Worm (Caenorhabditis elegans) whole organism, L1 larva: Measurements from ENCODE around the gene nhr-180.

Experiments used
- C16A3.4 ChIP-seq: fragments of 150-350 bp; optimal IDR thresholded peaks from 2 replicates; lab custom pipeline; 2014; ENCODE audit warnings: missing biosample characterization, missing genetic modification characterization
- C34B4.2 ChIP-seq: sonication (generic microtip); optimal IDR thresholded peaks from 2 replicates; lab custom pipeline; 2017; ENCODE audit warnings: mild to moderate bottlenecking, missing genetic modification characterization, missing compliant biosample characterization
- F16B12.6 ChIP-seq: fragments of 150-350 bp; optimal IDR thresholded peaks from 2 replicates; lab custom pipeline; 2014; ENCODE audit warnings: missing biosample characterization, missing genetic modification characterization
- alr-1 ChIP-seq: fragments of 200-800 bp; sonication (Bioruptor generic); optimal IDR thresholded peaks from 2 replicates; lab custom pipeline; 2018; ENCODE audit warnings: borderline replicate concordance, mild to moderate bottlenecking, missing genetic modification characterization, missing compliant biosample characterization
- blmp-1 ChIP-seq: fragments of 150-350 bp; optimal IDR thresholded peaks from 2 replicates; lab custom pipeline; 2014; ENCODE audit warnings: missing biosample characterization, missing genetic modification characterization
- ces-1 ChIP-seq: fragments of 150-350 bp; optimal IDR thresholded peaks from 2 replicates; lab custom pipeline; 2014; ENCODE audit warnings: missing biosample characterization, missing genetic modification reagents, missing genetic modification characterization
- efl-1 ChIP-seq, 4 experiments: fragments of 150-350 bp; optimal IDR thresholded peaks in 3 of 4; peaks in 1 of 4; 1 replicate in 1 of 4; 2 replicates in 3 of 4; lab custom pipeline; 2014; ENCODE audit warnings: missing biosample characterization in 2 of 4, missing genetic modification characterization in 2 of 4, missing genetic modification reagents in 2 of 4
- efl-3 ChIP-seq: fragments of 200-800 bp; sonication (Bioruptor generic); optimal IDR thresholded peaks from 2 replicates; lab custom pipeline; 2018; ENCODE audit warnings: mild to moderate bottlenecking, missing genetic modification characterization, missing compliant biosample characterization
- egl-13 ChIP-seq: sonication (generic microtip); optimal IDR thresholded peaks from 2 replicates; lab custom pipeline; 2016; ENCODE audit warnings: missing genotype, missing genetic modification reagents, missing genetic modification characterization, missing compliant biosample characterization
- elt-2 ChIP-seq: sonication (generic microtip); optimal IDR thresholded peaks from 2 replicates; lab custom pipeline; 2016; ENCODE audit warnings: missing genetic modification characterization, mild to moderate bottlenecking, inconsistent platforms, missing compliant biosample characterization, missing genetic modification reagents
- ets-5 ChIP-seq: fragments of 200-800 bp; sonication (Bioruptor generic); IDR thresholded peaks from 2 replicates; pipeline ENCODE4 v1.3.6; 2022; ENCODE audit warnings: missing genetic modification characterization, missing compliant biosample characterization
- fkh-8 ChIP-seq: sonication (generic microtip); optimal IDR thresholded peaks from 2 replicates; lab custom pipeline; 2016; ENCODE audit warnings: mild to moderate bottlenecking, missing genetic modification characterization, missing compliant biosample characterization
- fos-1 ChIP-seq: fragments of 150-350 bp; optimal IDR thresholded peaks from 2 replicates; lab custom pipeline; 2014; ENCODE audit warnings: missing biosample characterization, missing genetic modification characterization
- grh-1 ChIP-seq: fragments of 200-800 bp; sonication (Bioruptor generic); IDR thresholded peaks from 2 replicates; pipeline ENCODE4 v1.3.6; 2022; ENCODE audit warnings: missing genetic modification reagents, missing genetic modification characterization, missing compliant biosample characterization
- hlh-4 ChIP-seq: sonication (generic microtip); optimal IDR thresholded peaks from 2 replicates; lab custom pipeline; 2016; ENCODE audit warnings: mild to moderate bottlenecking, missing genetic modification characterization, missing compliant biosample characterization
- irx-1 ChIP-seq: sonication (generic microtip); optimal IDR thresholded peaks from 2 replicates; lab custom pipeline; 2016; ENCODE audit warnings: missing genetic modification characterization, missing compliant biosample characterization
- lin-13 ChIP-seq: fragments of 150-350 bp; optimal IDR thresholded peaks from 2 replicates; lab custom pipeline; 2014; ENCODE audit warnings: missing biosample characterization, missing genetic modification reagents, missing genetic modification characterization
- lin-14 ChIP-seq: fragments of 200-800 bp; sonication (Bioruptor generic); optimal IDR thresholded peaks from 2 replicates; lab custom pipeline; 2018; ENCODE audit warnings: mild to moderate bottlenecking, missing genetic modification characterization, moderate library complexity, missing compliant biosample characterization
- lin-15B ChIP-seq: fragments of 150-350 bp; sonication (generic microtip); optimal IDR thresholded peaks from 3 replicates; lab custom pipeline; 2014; ENCODE audit warnings: missing biosample characterization, missing genetic modification characterization
- lin-35 ChIP-seq, 2 experiments: fragments of 150-350 bp; optimal IDR thresholded peaks; 2 replicates each; lab custom pipeline; 2014; ENCODE audit warnings: missing biosample characterization in 2 of 2, missing genetic modification characterization in 2 of 2, missing genetic modification reagents in 2 of 2
- mab-9 ChIP-seq: fragments of 200-800 bp; sonication (Bioruptor generic); IDR thresholded peaks from 2 replicates; pipeline ENCODE4 v1.3.6; 2022; ENCODE audit warnings: missing genetic modification reagents, missing genetic modification characterization, missing compliant biosample characterization
- mef-2 ChIP-seq: fragments of 150-350 bp; optimal IDR thresholded peaks from 2 replicates; lab custom pipeline; 2014; ENCODE audit warnings: missing biosample characterization, missing genetic modification characterization
- nhr-12 ChIP-seq: sonication (generic microtip); optimal IDR thresholded peaks from 2 replicates; lab custom pipeline; 2017; ENCODE audit warnings: missing biosample characterization, missing genetic modification characterization
- nhr-19 ChIP-seq: fragments of 200-800 bp; sonication (Bioruptor generic); conservative IDR thresholded peaks from 2 replicates; pipeline ENCODE4 v1.3.6; 2022; ENCODE audit warnings: missing genetic modification characterization, missing compliant biosample characterization
- nhr-20 ChIP-seq: sonication (generic microtip); optimal IDR thresholded peaks from 2 replicates; lab custom pipeline; 2016; ENCODE audit warnings: mild to moderate bottlenecking, missing genetic modification characterization, missing compliant biosample characterization
- nhr-237 ChIP-seq: fragments of 150-350 bp; optimal IDR thresholded peaks from 2 replicates; lab custom pipeline; 2014; ENCODE audit warnings: missing biosample characterization, missing genetic modification characterization
- nhr-76 ChIP-seq: sonication (generic microtip); optimal IDR thresholded peaks from 2 replicates; lab custom pipeline; 2017; ENCODE audit warnings: missing biosample characterization, missing genetic modification characterization
- nhr-90 ChIP-seq: sonication (generic microtip); optimal IDR thresholded peaks from 2 replicates; lab custom pipeline; 2016; ENCODE audit warnings: mild to moderate bottlenecking, missing genetic modification characterization, missing compliant biosample characterization; ENCODE audit not compliant: poor library complexity
- pag-3 ChIP-seq: sonication (generic microtip); optimal IDR thresholded peaks from 2 replicates; lab custom pipeline; 2017; ENCODE audit warnings: missing genetic modification characterization, mild to moderate bottlenecking, missing compliant biosample characterization, antibody characterized with exemption, borderline replicate concordance; ENCODE audit not compliant: insufficient read depth
- rnt-1 ChIP-seq: sonication (generic microtip); optimal IDR thresholded peaks from 2 replicates; lab custom pipeline; 2016; ENCODE audit warnings: mild to moderate bottlenecking, missing genetic modification characterization, moderate library complexity, missing compliant biosample characterization
- skn-1 ChIP-seq: fragments of 150-350 bp; optimal IDR thresholded peaks from 2 replicates; lab custom pipeline; 2014; ENCODE audit warnings: missing biosample characterization, missing genetic modification characterization
- sptf-1 ChIP-seq: fragments of 150-350 bp; optimal IDR thresholded peaks from 2 replicates; lab custom pipeline; 2014; ENCODE audit warnings: missing biosample characterization, missing genetic modification characterization
- sup-37 ChIP-seq: fragments of 200-800 bp; sonication (Bioruptor generic); optimal IDR thresholded peaks from 2 replicates; lab custom pipeline; 2018; ENCODE audit warnings: mild to moderate bottlenecking, missing genetic modification characterization, missing compliant biosample characterization
- tbx-2 ChIP-seq: sonication (generic microtip); optimal IDR thresholded peaks from 2 replicates; lab custom pipeline; 2016; ENCODE audit warnings: missing genetic modification characterization, missing compliant biosample characterization
- unc-98 ChIP-seq: fragments of 200-800 bp; sonication (Bioruptor generic); IDR thresholded peaks from 2 replicates; pipeline ENCODE4 v1.3.6; 2022; ENCODE audit warnings: missing genetic modification characterization, missing compliant biosample characterization
- ztf-4 ChIP-seq: fragments of 150-350 bp; optimal IDR thresholded peaks from 2 replicates; lab custom pipeline; 2014; ENCODE audit warnings: missing biosample characterization, missing genetic modification characterization

Gene nhr-180

ce11 chrV:699051-699450, 31.7 kb upstream of the nhr-180 start:
- TF ChIP-seq egl-13 (tag; lab: Kevin White, UChicago), result no peak

ce11 chrV:695914-696313, 28.6 kb upstream of the nhr-180 start, which contains the start of gene srj-52:
Gene srj-52, minus strand, starts transcription at chrV:696014.
- TF ChIP-seq lin-15B, result no peak
- TF ChIP-seq rnt-1 (tag; lab: Kevin White, UChicago), result no peak
- no peak for TF ChIP-seq nhr-19
- no peak for TF ChIP-seq ets-5
- TF ChIP-seq sup-37 (GFP tag; lab: Kevin White, UChicago), result no peak
- no peak for TF ChIP-seq skn-1
- TF ChIP-seq mab-9 (GFP tag; lab: Robert Waterston, UW), result no peak
- TF ChIP-seq lin-35 (GFP tag; optimal IDR thresholded peaks at IDR 0.05; lab: Kevin White, UChicago), result no peak
- no peak for TF ChIP-seq fkh-8 (tag; lab: Kevin White, UChicago)
- no peak for TF ChIP-seq nhr-20 (tag; lab: Kevin White, UChicago)
- TF ChIP-seq C16A3.4 (tag; lab: Kevin White, UChicago), result no peak
- TF ChIP-seq elt-2, result no peak

- TF ChIP-seq hlh-4 (tag; lab: Kevin White, UChicago) (no peak), ztf-4 (tag; lab: Kevin White, UChicago) (no peak), F16B12.6 (tag; lab: Kevin White, UChicago) (no peak), C34B4.2 (no peak), nhr-237 (tag; lab: Kevin White, UChicago) (no peak), lin-13 (no peak), nhr-90 (tag; lab: Kevin White, UChicago) (no peak), irx-1 (no peak), lin-14 (no peak), sptf-1 (tag; lab: Kevin White, UChicago) (no peak)
These were observed 27.3 kb upstream of the nhr-180 start, which contains the start of gene srj-53 for ce11 chrV:694625-695024. Gene srj-53, minus strand, starts transcription at chrV:694725.

- no peak for TF ChIP-seq alr-1 (tag; lab: Kevin White, UChicago)
- TF ChIP-seq egl-13 (tag; lab: Kevin White, UChicago), result no peak
- no peak for TF ChIP-seq mef-2 (tag; lab: Kevin White, UChicago)
- TF ChIP-seq unc-98 (GFP tag; lab: Robert Waterston, UW), result no peak
- TF ChIP-seq efl-1 (optimal IDR thresholded peaks at IDR 0.05; lab: Kevin White, UChicago), result no peak
- no peak for TF ChIP-seq efl-1 (GFP tag; optimal IDR thresholded peaks at IDR 0.05 in 1 of 2; lab: Kevin White, UChicago)
- TF ChIP-seq efl-3 (GFP tag; lab: Kevin White, UChicago), result no peak
- no peak for TF ChIP-seq nhr-76 (tag; lab: Kevin White, UChicago)
- no peak for TF ChIP-seq F16B12.6 (tag; lab: Kevin White, UChicago)
- TF ChIP-seq nhr-19, result no peak
These were observed 25.6 kb upstream of the nhr-180 start, which contains the start of gene srx-4 for ce11 chrV:692720-693422. Gene srx-4, minus strand, starts transcription at chrV:692770.

- TF ChIP-seq skn-1 (no peak), tbx-2 (tag; lab: Kevin White, UChicago) (no peak), efl-1 (optimal IDR thresholded peaks at IDR 0.05; lab: Kevin White, UChicago) (no peak), efl-1 (GFP tag; optimal IDR thresholded peaks at IDR 0.05 in 1 of 2; lab: Kevin White, UChicago) (no peak), nhr-12 (tag; lab: Kevin White, UChicago) (no peak), pag-3 (tag; lab: Kevin White, UChicago) (no peak), fos-1 (tag; lab: Kevin White, UChicago) (no peak), nhr-237 (tag; lab: Kevin White, UChicago) (no peak), blmp-1 (no peak), ces-1 (GFP tag; lab: Kevin White, UChicago) (no peak), ets-5 (no peak), grh-1 (GFP tag; lab: Robert Waterston, UW) (no peak)
These were observed 22.2 kb upstream of the nhr-180 start for ce11 chrV:689538-689937.
